Worm (Caenorhabditis elegans) whole organism, L4 larva: ENCODE results near the gene C23G10.7.

Source experiments
- D1046.2 ChIP-seq: fragments of 200-800 bp; sonication (Bioruptor generic); IDR thresholded peaks from 2 replicates; pipeline ENCODE4 v1.3.6; 2022; ENCODE audit warnings: missing genetic modification characterization, missing compliant biosample characterization
- F10B5.3 ChIP-seq: sonication (generic microtip); optimal IDR thresholded peaks from 2 replicates; lab custom pipeline; 2016; ENCODE audit warnings: mild to moderate bottlenecking, missing genetic modification characterization, missing compliant biosample characterization
- F26F4.8 ChIP-seq: fragments of 200-800 bp; sonication (Bioruptor generic); conservative IDR thresholded peaks from 2 replicates; pipeline ENCODE4 v1.3.6; 2022; ENCODE audit warnings: missing genetic modification characterization, missing compliant biosample characterization
- F37D6.2 ChIP-seq: sonication (generic microtip); optimal IDR thresholded peaks from 2 replicates; lab custom pipeline; 2016; ENCODE audit warnings: mild to moderate bottlenecking, missing genetic modification characterization, missing compliant biosample characterization
- F44E2.7 ChIP-seq: fragments of 200-800 bp; sonication (Bioruptor generic); IDR thresholded peaks from 2 replicates; pipeline ENCODE4 v2.1.2; 2022; ENCODE audit warnings: missing genetic modification characterization, missing compliant biosample characterization
- F49E8.2 ChIP-seq: sonication (generic microtip); optimal IDR thresholded peaks from 2 replicates; lab custom pipeline; 2016; ENCODE audit warnings: missing compliant biosample characterization, mild to moderate bottlenecking, missing genetic modification characterization, borderline replicate concordance
- R02D3.7 ChIP-seq: fragments of 150-350 bp; sonication (generic microtip); optimal IDR thresholded peaks from 3 replicates; lab custom pipeline; 2014; ENCODE audit warnings: missing biosample characterization, missing genetic modification characterization
- T26A8.4 ChIP-seq: fragments of 200-800 bp; sonication (Bioruptor generic); IDR thresholded peaks from 2 replicates; pipeline ENCODE4 v1.3.6; 2022; ENCODE audit warnings: missing genetic modification characterization, missing compliant biosample characterization
- Y48G9A.11 ChIP-seq: fragments of 200-800 bp; sonication (Bioruptor generic); IDR thresholded peaks from 2 replicates; pipeline ENCODE4 v1.3.6; 2022; ENCODE audit warnings: missing genetic modification reagents, missing genetic modification characterization, missing compliant biosample characterization
- Y5F2A.4 ChIP-seq: fragments of 200-800 bp; sonication (Bioruptor generic); optimal IDR thresholded peaks from 2 replicates; lab custom pipeline; 2018; ENCODE audit warnings: mild to moderate bottlenecking, missing genetic modification characterization, missing compliant biosample characterization
- aly-2 ChIP-seq: sonication (generic microtip); optimal IDR thresholded peaks from 2 replicates; lab custom pipeline; 2018; ENCODE audit warnings: missing biosample characterization, missing genetic modification characterization
- arid-1 ChIP-seq: fragments of 200-800 bp; sonication (Bioruptor generic); conservative IDR thresholded peaks from 2 replicates; pipeline ENCODE4 v1.3.6; 2022; ENCODE audit warnings: missing genetic modification reagents, missing genetic modification characterization, missing compliant biosample characterization
- attf-4 ChIP-seq: sonication (generic microtip); optimal IDR thresholded peaks from 3 replicates; lab custom pipeline; 2017; ENCODE audit warnings: missing biosample characterization, missing genetic modification characterization
- ceh-20 ChIP-seq: fragments of 200-800 bp; sonication (Bioruptor generic); IDR thresholded peaks from 2 replicates; pipeline ENCODE4 v1.3.6; 2022; ENCODE audit warnings: missing genetic modification reagents, missing genetic modification characterization, missing compliant biosample characterization
- ceh-44 ChIP-seq: fragments of 200-800 bp; sonication (Bioruptor generic); IDR thresholded peaks from 2 replicates; pipeline ENCODE4 v1.3.6; 2022; ENCODE audit warnings: missing genetic modification reagents, missing genetic modification characterization, missing compliant biosample characterization
- ces-1 ChIP-seq: fragments of 150-350 bp; sonication (generic microtip); optimal IDR thresholded peaks from 4 replicates; lab custom pipeline; 2014; ENCODE audit warnings: missing biosample characterization, missing genetic modification reagents, missing genetic modification characterization
- daf-12 ChIP-seq: fragments of 150-350 bp; optimal IDR thresholded peaks from 2 replicates; lab custom pipeline; 2014; ENCODE audit warnings: missing biosample characterization, missing genetic modification reagents, missing genetic modification characterization
- daf-16 ChIP-seq, 3 experiments: sonication (generic microtip); optimal IDR thresholded peaks; 2 replicates each; lab custom pipeline; 2016 to 2017; ENCODE audit warnings: missing genetic modification characterization in 3 of 3, missing genetic modification reagents in 3 of 3, mild to moderate bottlenecking in 2 of 3, missing compliant biosample characterization in 2 of 3, missing biosample characterization in 1 of 3, moderate library complexity in 1 of 3
- daf-8 ChIP-seq: fragments of 200-800 bp; sonication (Bioruptor generic); IDR thresholded peaks from 2 replicates; pipeline ENCODE4 v1.3.6; 2022; ENCODE audit warnings: missing genetic modification characterization, missing compliant biosample characterization
- dmd-6 ChIP-seq: fragments of 200-800 bp; sonication (Bioruptor generic); IDR thresholded peaks from 2 replicates; pipeline ENCODE4 v1.3.6; 2022; ENCODE audit warnings: missing genetic modification reagents, missing genetic modification characterization, missing compliant biosample characterization
- dmd-8 ChIP-seq: fragments of 200-800 bp; sonication (Bioruptor generic); IDR thresholded peaks from 2 replicates; pipeline ENCODE4 v1.3.6; 2022; ENCODE audit warnings: missing genetic modification characterization, missing compliant biosample characterization
- dve-1 ChIP-seq: sonication (generic microtip); optimal IDR thresholded peaks from 2 replicates; lab custom pipeline; 2017; ENCODE audit warnings: antibody characterized with exemption, mild to moderate bottlenecking, missing genetic modification characterization, missing compliant biosample characterization; ENCODE audit not compliant: insufficient read depth
- fos-1 ChIP-seq: fragments of 150-350 bp; optimal IDR thresholded peaks from 2 replicates; lab custom pipeline; 2014; ENCODE audit warnings: missing biosample characterization, missing genetic modification characterization
- gei-8 ChIP-seq: fragments of 200-800 bp; sonication (Bioruptor generic); optimal IDR thresholded peaks from 2 replicates; lab custom pipeline; 2018; ENCODE audit warnings: mild to moderate bottlenecking, missing genetic modification characterization, missing compliant biosample characterization
- hif-1 ChIP-seq, 2 experiments: sonication (generic microtip); optimal IDR thresholded peaks; 2 replicates each; lab custom pipeline; 2016 to 2017; ENCODE audit warnings: missing compliant biosample characterization in 2 of 2, missing genetic modification characterization in 2 of 2, missing genetic modification reagents in 2 of 2, missing genotype in 2 of 2, mild to moderate bottlenecking in 1 of 2
- hlh-11 ChIP-seq: fragments of 200-800 bp; sonication (Bioruptor generic); optimal IDR thresholded peaks from 2 replicates; lab custom pipeline; 2018; ENCODE audit warnings: mild to moderate bottlenecking, missing genetic modification characterization, missing compliant biosample characterization
- hmg-1.1 ChIP-seq: fragments of 200-800 bp; sonication (Bioruptor generic); IDR thresholded peaks from 2 replicates; pipeline ENCODE4 v1.3.6; 2022; ENCODE audit warnings: missing genetic modification reagents, missing genetic modification characterization, missing compliant biosample characterization
- jun-1 ChIP-seq: fragments of 150-350 bp; optimal IDR thresholded peaks from 2 replicates; lab custom pipeline; 2014; ENCODE audit warnings: missing biosample characterization, missing genetic modification reagents, missing genetic modification characterization
- lin-38 ChIP-seq: fragments of 200-800 bp; sonication (Bioruptor generic); IDR thresholded peaks from 2 replicates; pipeline ENCODE4 v1.3.6; 2022; ENCODE audit warnings: missing genetic modification reagents, missing genetic modification characterization, missing compliant biosample characterization
- mdl-1 ChIP-seq, 2 experiments: fragments of 150-350 bp in 1 of 2; sonication (generic microtip) in 1 of 2; optimal IDR thresholded peaks; 2 replicates each; lab custom pipeline; 2014 to 2017; ENCODE audit warnings: missing biosample characterization in 2 of 2, missing genetic modification characterization in 2 of 2
- mep-1 ChIP-seq: fragments of 150-350 bp; sonication (generic microtip); optimal IDR thresholded peaks from 3 replicates; lab custom pipeline; 2014; ENCODE audit warnings: missing biosample characterization, missing genetic modification characterization
- mxl-3 ChIP-seq: fragments of 200-800 bp; sonication (Bioruptor generic); optimal IDR thresholded peaks from 2 replicates; lab custom pipeline; 2018; ENCODE audit warnings: mild to moderate bottlenecking, missing genetic modification characterization, missing compliant biosample characterization
- nhr-10 ChIP-seq: fragments of 150-350 bp; optimal IDR thresholded peaks from 2 replicates; lab custom pipeline; 2014; ENCODE audit warnings: missing biosample characterization, missing genetic modification characterization
- nhr-102 ChIP-seq: sonication (generic microtip); optimal IDR thresholded peaks from 2 replicates; lab custom pipeline; 2016; ENCODE audit warnings: mild to moderate bottlenecking, missing genetic modification characterization, moderate library complexity, missing compliant biosample characterization
- nhr-25 ChIP-seq: sonication (generic microtip); optimal IDR thresholded peaks from 2 replicates; lab custom pipeline; 2017; ENCODE audit warnings: missing genetic modification characterization, mild to moderate bottlenecking, missing compliant biosample characterization, antibody characterized with exemption, moderate library complexity, borderline replicate concordance; ENCODE audit not compliant: insufficient read depth
- nhr-28 ChIP-seq: fragments of 150-350 bp; optimal IDR thresholded peaks from 2 replicates; lab custom pipeline; 2014; ENCODE audit warnings: missing biosample characterization, missing genetic modification characterization
- nhr-42 ChIP-seq: fragments of 200-800 bp; sonication (Bioruptor generic); IDR thresholded peaks from 2 replicates; pipeline ENCODE4 v1.3.6; 2022; ENCODE audit warnings: missing genetic modification characterization, missing compliant biosample characterization
- nhr-6 ChIP-seq: fragments of 150-350 bp; optimal IDR thresholded peaks from 2 replicates; lab custom pipeline; 2014; ENCODE audit warnings: missing biosample characterization, missing genetic modification characterization
- nhr-76 ChIP-seq: fragments of 150-350 bp; optimal IDR thresholded peaks from 2 replicates; lab custom pipeline; 2014; ENCODE audit warnings: missing biosample characterization, missing genetic modification characterization
- nhr-77 ChIP-seq: fragments of 150-350 bp; optimal IDR thresholded peaks from 2 replicates; lab custom pipeline; 2014; ENCODE audit warnings: missing biosample characterization, missing genetic modification characterization
- pha-4 ChIP-seq, 2 experiments: fragments of 150-350 bp in 1 of 2; fragments of 200-800 bp in 1 of 2; sonication (Bioruptor generic) in 1 of 2; IDR thresholded peaks in 1 of 2; optimal IDR thresholded peaks in 1 of 2; 2 replicates each; pipeline versions ENCODE4 v1.3.6 to Lab custom; 2014 to 2022; ENCODE audit warnings: missing genetic modification characterization in 2 of 2, missing genetic modification reagents in 2 of 2, missing biosample characterization in 1 of 2, missing compliant biosample characterization in 1 of 2
- saeg-2 ChIP-seq: fragments of 200-800 bp; sonication (Bioruptor generic); IDR thresholded peaks from 2 replicates; pipeline ENCODE4 v1.3.6; 2022; ENCODE audit warnings: missing genetic modification reagents, missing genetic modification characterization, missing compliant biosample characterization
- sdz-12 ChIP-seq: fragments of 200-800 bp; sonication (Bioruptor generic); optimal IDR thresholded peaks from 2 replicates; lab custom pipeline; 2018; ENCODE audit warnings: mild to moderate bottlenecking, missing genetic modification characterization, missing compliant biosample characterization
- snpc-1.2 ChIP-seq: fragments of 200-800 bp; sonication (Bioruptor generic); IDR thresholded peaks from 2 replicates; pipeline ENCODE4 v1.3.6; 2022; ENCODE audit warnings: missing genetic modification reagents, missing genetic modification characterization, missing compliant biosample characterization
- unc-39 ChIP-seq: sonication (generic microtip); optimal IDR thresholded peaks from 2 replicates; lab custom pipeline; 2017; ENCODE audit warnings: missing biosample characterization, missing genetic modification characterization
- vab-7 ChIP-seq: fragments of 200-800 bp; sonication (Bioruptor generic); IDR thresholded peaks from 2 replicates; pipeline ENCODE4 v1.3.6; 2022; ENCODE audit warnings: missing genetic modification reagents, missing genetic modification characterization, missing compliant biosample characterization
- ztf-11 ChIP-seq: fragments of 150-350 bp; optimal IDR thresholded peaks from 2 replicates; lab custom pipeline; 2014; ENCODE audit warnings: missing biosample characterization, missing genetic modification characterization
- ztf-7 ChIP-seq: fragments of 150-350 bp; optimal IDR thresholded peaks from 2 replicates; lab custom pipeline; 2014; ENCODE audit warnings: missing biosample characterization, missing genetic modification characterization

Gene C23G10.7

DNA sequence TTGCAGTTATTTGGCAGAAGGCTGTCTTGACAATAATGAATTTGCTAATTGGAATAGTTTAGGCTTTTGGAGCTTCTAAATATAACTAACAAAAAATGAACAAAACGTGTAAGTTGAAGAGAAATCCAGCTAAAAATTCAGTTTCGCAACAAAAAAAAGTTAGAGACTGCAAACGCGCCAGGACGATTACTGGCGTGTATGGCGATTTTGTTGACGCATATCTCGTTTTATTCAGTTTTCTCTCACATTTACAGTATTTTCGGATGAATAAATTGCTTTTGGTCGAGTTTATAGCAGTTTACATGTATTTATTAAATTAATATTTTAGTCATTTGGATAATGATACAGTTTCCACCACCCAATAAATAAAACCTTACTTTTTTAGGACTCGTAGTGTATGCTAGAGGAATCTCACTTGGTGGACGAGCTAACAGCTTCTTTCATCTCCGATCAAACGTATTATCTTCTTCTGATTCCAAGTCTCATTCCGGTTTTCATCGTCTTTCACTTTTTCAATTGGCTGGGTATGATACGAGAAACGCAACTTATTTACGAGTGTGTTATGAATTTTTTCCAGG is 25.1 kb downstream of the C23G10.7 start, which contains the start of the genes abcf-3 and F42A10.5 (continued):
- no peak for TF ChIP-seq sdz-12 (GFP tag; lab: Kevin White, UChicago)
- no peak for TF ChIP-seq saeg-2 (GFP tag; lab: Robert Waterston, UW)
- TF ChIP-seq dmd-6 (GFP tag; lab: Robert Waterston, UW): peak; percentile 53
- no peak for TF ChIP-seq D1046.2
- TF ChIP-seq nhr-42 (GFP tag; lab: Robert Waterston, UW): no peak
- no peak for TF ChIP-seq dmd-8 (GFP tag; lab: Robert Waterston, UW)
- TF ChIP-seq dve-1 (tag; lab: Kevin White, UChicago): peak; percentile 72
- peak; percentile 72 for TF ChIP-seq nhr-77 (tag; lab: Kevin White, UChicago)
- TF ChIP-seq vab-7 (GFP tag; lab: Robert Waterston, UW): no peak
- no peak for TF ChIP-seq F26F4.8 (GFP tag; lab: Robert Waterston, UW)
- TF ChIP-seq Y5F2A.4: no peak
- no peak for TF ChIP-seq nhr-25 (tag; lab: Kevin White, UChicago)
- TF ChIP-seq fos-1 (tag; lab: Kevin White, UChicago): no peak
- TF ChIP-seq lin-38 (GFP tag; lab: Robert Waterston, UW): no peak; the same call in 1 of the 2 replicates
- no peak for TF ChIP-seq Y48G9A.11 (GFP tag; lab: Robert Waterston, UW)
- peak; percentile 15 for TF ChIP-seq nhr-102 (tag; lab: Kevin White, UChicago)
- peak; percentile 4 for TF ChIP-seq ztf-7
- TF ChIP-seq F44E2.7 (GFP tag; lab: Robert Waterston, UW): no peak

DNA sequence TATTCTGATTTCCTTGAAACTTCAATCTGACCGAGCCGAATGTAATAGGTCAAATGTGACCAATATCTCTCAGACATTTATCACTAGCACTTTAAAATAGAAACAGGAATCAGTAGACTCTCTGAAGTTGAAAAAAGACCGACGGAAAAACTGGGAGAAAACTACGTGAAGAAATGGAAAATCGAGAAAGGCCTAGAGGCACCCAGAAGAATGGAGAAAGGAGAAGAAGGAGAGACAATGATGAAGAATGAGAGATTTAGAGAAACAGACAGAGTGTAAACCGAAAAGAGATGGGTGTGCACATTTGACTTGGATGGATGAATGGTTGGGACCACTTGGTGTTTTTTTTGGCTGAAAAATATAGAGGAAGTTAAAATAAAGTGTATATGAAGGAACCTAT is 28.2 kb downstream of the C23G10.7 start:
- TF ChIP-seq ceh-44 (GFP tag; lab: Robert Waterston, UW) (no peak), F10B5.3 (tag; lab: Kevin White, UChicago) (no peak), sdz-12 (GFP tag; lab: Kevin White, UChicago) (no peak), unc-39 (tag; lab: Kevin White, UChicago) (no peak), nhr-77 (tag; lab: Kevin White, UChicago) (no peak), hmg-1.1 (peak; percentile 68), nhr-102 (tag; lab: Kevin White, UChicago) (no peak), ztf-11 (tag; lab: Kevin White, UChicago) (no peak), hif-1 (tag; optimal IDR thresholded peaks at IDR 0.05; lab: Kevin White, UChicago) (peak in 1 of 2 experiments; percentile 95), mdl-1 (tag; optimal IDR thresholded peaks at IDR 0.05; lab: Kevin White, UChicago) (peak in 1 of 2 experiments; percentile 2), snpc-1.2 (GFP tag; lab: Robert Waterston, UW) (no peak), gei-8 (GFP tag; lab: Kevin White, UChicago) (no peak), mep-1 (tag; lab: Kevin White, UChicago) (peak; percentile 62), aly-2 (no peak), daf-16 (GFP tag; optimal IDR thresholded peaks at IDR 0.05; lab: Kevin White, UChicago) (peak in 1 of 2 experiments; percentile 76), daf-16 (tag; optimal IDR thresholded peaks at IDR 0.05; lab: Kevin White, UChicago) (peak; percentile 19), hlh-11 (peak; percentile 67), mxl-3 (GFP tag; lab: Kevin White, UChicago) (no peak), nhr-28 (tag; lab: Kevin White, UChicago) (peak; percentile 65), daf-12 (tag; lab: Kevin White, UChicago) (no peak), T26A8.4 (GFP tag; lab: Robert Waterston, UW) (no peak), dmd-8 (GFP tag; lab: Robert Waterston, UW) (no peak), F49E8.2 (tag; lab: Kevin White, UChicago) (no peak), arid-1 (GFP tag; lab: Robert Waterston, UW) (no peak), R02D3.7 (tag; lab: Kevin White, UChicago) (no peak), nhr-6 (tag; lab: Kevin White, UChicago) (no peak), pha-4 (GFP tag; IDR thresholded peaks at IDR 0.05; lab: Robert Waterston, UW) (no peak; the same call in 1 of the 2 replicates), pha-4 (tag; optimal IDR thresholded peaks at IDR 0.05; lab: Kevin White, UChicago) (no peak), nhr-76 (tag; lab: Kevin White, UChicago) (no peak), F37D6.2 (no peak), D1046.2 (no peak), daf-8 (no peak), nhr-10 (no peak), ces-1 (no peak), jun-1 (tag; lab: Kevin White, UChicago) (no peak), ceh-20 (no peak), attf-4 (no peak)
